Worm (Caenorhabditis elegans) whole organism, young adult: ENCODE data around the gene C45G9.6.

Source experiments
- D2030.7 ChIP-seq: fragments of 200-800 bp; sonication (Bioruptor generic); IDR thresholded peaks from 2 replicates; pipeline ENCODE4 v1.3.6; 2022; ENCODE audit warnings: missing genetic modification reagents, missing genetic modification characterization, missing compliant biosample characterization
- ceh-100 ChIP-seq: fragments of 200-800 bp; sonication (Bioruptor generic); IDR thresholded peaks from 2 replicates; pipeline ENCODE4 v1.3.6; 2022; ENCODE audit warnings: missing genetic modification reagents, missing genetic modification characterization, missing compliant biosample characterization
- efl-1 ChIP-seq: fragments of 150-350 bp; optimal IDR thresholded peaks from 2 replicates; lab custom pipeline; 2014; ENCODE audit warnings: missing biosample characterization, missing genetic modification reagents, missing genetic modification characterization
- egl-18 ChIP-seq: fragments of 200-800 bp; sonication (Bioruptor generic); IDR thresholded peaks from 2 replicates; pipeline ENCODE4 v1.3.6; 2022; ENCODE audit warnings: missing genetic modification reagents, missing genetic modification characterization, missing compliant biosample characterization
- nfyb-1 ChIP-seq: fragments of 200-800 bp; sonication (Bioruptor generic); IDR thresholded peaks from 2 replicates; pipeline ENCODE4 v1.3.6; 2022; ENCODE audit warnings: missing genetic modification reagents, missing genetic modification characterization, missing compliant biosample characterization
- xnd-1 ChIP-seq: sonication (generic microtip); optimal IDR thresholded peaks from 2 replicates; lab custom pipeline; 2016; ENCODE audit warnings: missing genotype, missing genetic modification reagents, missing genetic modification characterization, missing compliant biosample characterization
- ztf-6 ChIP-seq: fragments of 200-800 bp; sonication (Bioruptor generic); IDR thresholded peaks from 2 replicates; pipeline ENCODE4 v1.3.6; 2022; ENCODE audit warnings: missing genetic modification reagents, missing genetic modification characterization, missing compliant biosample characterization

ce11 chrIII:5051949-5052348 is 15.7 kb downstream of the C45G9.6 start, which contains the start of gene C45G9.15:
- no peak for TF ChIP-seq nfyb-1
- no peak for TF ChIP-seq efl-1
- no peak for TF ChIP-seq egl-18 (GFP tag; lab: Robert Waterston, UW)
- TF ChIP-seq xnd-1 (tag; lab: Kevin White, UChicago), result no peak
- no peak for TF ChIP-seq ztf-6 (GFP tag; lab: Robert Waterston, UW)
- TF ChIP-seq D2030.7 (GFP tag; lab: Robert Waterston, UW), result no peak
- no peak for TF ChIP-seq ceh-100 (GFP tag; lab: Robert Waterston, UW)
